Fruit fly (Drosophila melanogaster) whole organism, prepupa: Measurements from ENCODE around the gene Dhdds.
A peak's percentile ranks its signal among the peaks of the same experiment; 100 is the strongest.

Experiments
- CG10631 ChIP-seq: fragments of 200-800 bp; sonication (Bioruptor generic); optimal IDR thresholded peaks from 2 replicates; lab custom pipeline; 2016; ENCODE audit warnings: missing biosample characterization, missing genetic modification characterization
- CG11294 ChIP-seq: fragments of 200-800 bp; sonication (Bioruptor generic); IDR thresholded peaks from 2 replicates; pipeline ENCODE4 v1.3.6; 2022; ENCODE audit warnings: missing biosample characterization, missing genetic modification characterization
- CG16779 ChIP-seq: fragments of 200-800 bp; sonication (Bioruptor generic); optimal IDR thresholded peaks from 3 replicates; lab custom pipeline; 2017; ENCODE audit warnings: missing biosample characterization, mild to moderate bottlenecking, missing genetic modification characterization
- CG31627 ChIP-seq: fragments of 200-800 bp; sonication (Bioruptor generic); optimal IDR thresholded peaks from 3 replicates; lab custom pipeline; 2016; ENCODE audit warnings: missing biosample characterization, missing genetic modification characterization
- CG6808 ChIP-seq: fragments of 200-800 bp; sonication (Bioruptor generic); optimal IDR thresholded peaks from 3 replicates; lab custom pipeline; 2017; ENCODE audit warnings: missing biosample characterization, missing genetic modification characterization, mild to moderate bottlenecking, moderate library complexity, missing genetic modification reagents
- CG8319 ChIP-seq: fragments of 200-800 bp; sonication (Bioruptor generic); optimal IDR thresholded peaks from 3 replicates; lab custom pipeline; 2016; ENCODE audit warnings: missing biosample characterization, missing genetic modification characterization
- CG9139 ChIP-seq: fragments of 200-800 bp; sonication (Bioruptor generic); optimal IDR thresholded peaks from 3 replicates; lab custom pipeline; 2017; ENCODE audit warnings: missing biosample characterization, mild to moderate bottlenecking, missing genetic modification characterization
- Eip78C ChIP-seq: fragments of 200-800 bp; sonication (Bioruptor generic); peaks from one replicate; lab custom pipeline; 2016; ENCODE audit warnings: missing biosample characterization, missing genetic modification characterization
- Gug ChIP-seq: fragments of 200-800 bp; sonication (Bioruptor generic); IDR thresholded peaks from 2 replicates; pipeline ENCODE4 v1.3.6; 2022; ENCODE audit warnings: missing biosample characterization, missing genetic modification characterization
- Hr38 ChIP-seq: sonication (Bioruptor generic); optimal IDR thresholded peaks from 2 replicates; lab custom pipeline; 2016; ENCODE audit warnings: missing biosample characterization, missing genetic modification characterization
- Hr39 ChIP-seq: fragments of 200-800 bp; sonication (Bioruptor generic); optimal IDR thresholded peaks from 2 replicates; lab custom pipeline; 2016; ENCODE audit warnings: missing biosample characterization, missing genetic modification characterization
- Lpt ChIP-seq: fragments of 200-800 bp; sonication (Bioruptor generic); optimal IDR thresholded peaks from 3 replicates; lab custom pipeline; 2016; ENCODE audit warnings: missing biosample characterization, missing genetic modification characterization
- Smox ChIP-seq: fragments of 200-800 bp; sonication (Bioruptor generic); optimal IDR thresholded peaks from 3 replicates; lab custom pipeline; 2016; ENCODE audit warnings: missing biosample characterization, missing genetic modification characterization
- acj6 ChIP-seq: fragments of 200-800 bp; sonication (Bioruptor generic); optimal IDR thresholded peaks from 3 replicates; lab custom pipeline; 2016; ENCODE audit warnings: missing biosample characterization, missing genetic modification characterization
- cyc ChIP-seq: fragments of 200-800 bp; sonication (Bioruptor generic); optimal IDR thresholded peaks from 3 replicates; lab custom pipeline; 2016; ENCODE audit warnings: missing biosample characterization, missing genetic modification characterization
- eg ChIP-seq: fragments of 200-800 bp; sonication (Bioruptor generic); IDR thresholded peaks from 3 replicates; pipeline ENCODE4 v1.3.6; 2022; ENCODE audit warnings: missing biosample characterization, missing genetic modification characterization
- fd59A ChIP-seq: fragments of 200-800 bp; sonication (Bioruptor generic); optimal IDR thresholded peaks from 2 replicates; lab custom pipeline; 2017; ENCODE audit warnings: missing biosample characterization, mild to moderate bottlenecking, missing genetic modification characterization, missing genetic modification reagents
- fd85E ChIP-seq: fragments of 200-800 bp; sonication (Bioruptor generic); optimal IDR thresholded peaks from 3 replicates; lab custom pipeline; 2016; ENCODE audit warnings: missing biosample characterization, missing genetic modification characterization
- fkh ChIP-seq: fragments of 200-800 bp; sonication (Bioruptor generic); optimal IDR thresholded peaks from 3 replicates; lab custom pipeline; 2017; ENCODE audit warnings: missing biosample characterization, mild to moderate bottlenecking, missing genetic modification characterization, moderate library complexity
- lz ChIP-seq: fragments of 200-800 bp; sonication (Bioruptor generic); optimal IDR thresholded peaks from 3 replicates; lab custom pipeline; 2016; ENCODE audit warnings: missing biosample characterization, missing genetic modification characterization
- salr ChIP-seq, 2 experiments: fragments of 200-800 bp; sonication (Bioruptor generic); optimal IDR thresholded peaks; 3 replicates each; lab custom pipeline; 2016 to 2018; ENCODE audit warnings: missing biosample characterization in 2 of 2, missing genetic modification characterization in 2 of 2, mild to moderate bottlenecking in 1 of 2
- ss ChIP-seq, 2 experiments: fragments of 200-800 bp; sonication (Bioruptor generic); optimal IDR thresholded peaks; 2 replicates in 1 of 2; 3 replicates in 1 of 2; lab custom pipeline; 2017 to 2018; ENCODE audit warnings: mild to moderate bottlenecking in 2 of 2, missing biosample characterization in 2 of 2, missing genetic modification characterization in 2 of 2, moderate library complexity in 1 of 2
- topi ChIP-seq: fragments of 200-800 bp; sonication (Bioruptor generic); optimal IDR thresholded peaks from 3 replicates; lab custom pipeline; 2016; ENCODE audit warnings: missing biosample characterization, missing genetic modification characterization

The Dhdds gene

dm6 chrX:7888386-7889024 lies 44.6 kb downstream of the Dhdds start, which contains the start of gene Acat1 (continued):
- TF ChIP-seq Gug (peak; percentile 36), CG6808 (GFP tag; lab: Kevin White, UChicago) (peak; percentile 23), Smox (GFP tag; lab: Kevin White, UChicago) (peak; percentile 78), CG11294 (no peak), fd59A (no peak), topi (GFP tag; lab: Kevin White, UChicago) (peak; percentile 84), cyc (GFP tag; lab: Kevin White, UChicago) (peak; percentile 81), lz (GFP tag; lab: Kevin White, UChicago) (peak; percentile 86), CG9139 (GFP tag; lab: Kevin White, UChicago) (peak; percentile 14), fd85E (peak; percentile 38), fkh (GFP tag; lab: Kevin White, UChicago) (no peak), Hr39 (GFP tag; lab: Kevin White, UChicago) (peak; percentile 80), CG8319 (GFP tag; lab: Kevin White, UChicago) (peak; percentile 74), salr (GFP tag; optimal IDR thresholded peaks at IDR 0.05; lab: Kevin White, UChicago) (peak in 1 of 2 experiments; percentile 49)

dm6 chrX:7884360-7884759 lies 48.8 kb downstream of the Dhdds start, which contains the start of gene Ir7g:
Gene Ir7g, plus strand, starts transcription at chrX:7884660.
- TF ChIP-seq CG10631 (GFP tag; lab: Kevin White, UChicago) (no peak), acj6 (GFP tag; lab: Kevin White, UChicago) (no peak)
- TF ChIP-seq, all 60 proteins: peak for 0

dm6 chrX:7883926-7884325 lies 49.2 kb downstream of the Dhdds start, which contains the start of gene Ir7f:
Gene Ir7f, minus strand, starts transcription at chrX:7884026.
- TF ChIP-seq fkh (GFP tag; lab: Kevin White, UChicago) (no peak), CG16779 (tag; lab: Kevin White, UChicago) (no peak), acj6 (GFP tag; lab: Kevin White, UChicago) (no peak), CG31627 (GFP tag; lab: Kevin White, UChicago) (no peak), fd59A (no peak), Lpt (GFP tag; lab: Kevin White, UChicago) (no peak), Hr38 (no peak), ss (GFP tag; optimal IDR thresholded peaks at IDR 0.05; lab: Kevin White, UChicago) (no peak), CG6808 (GFP tag; lab: Kevin White, UChicago) (no peak), Eip78C (GFP tag; lab: Kevin White, UChicago) (no peak), eg (GFP tag; lab: Robert Waterston, UW) (no peak)
